Worm (Caenorhabditis elegans): ENCODE results near the gene arv-1.

- TF ChIP-seq flt-1 (GFP tag; IDR thresholded peaks at IDR 0.05): no peak
- no peak for TF ChIP-seq ama-1 (optimal IDR thresholded peaks at IDR 0.05)
Measured at ce11 chrII:10155106-10155505, 45.5 kb downstream of the arv-1 start, which contains the start of gene nlp-63.
